Fruit fly (Drosophila melanogaster): ENCODE results near the gene Cpr72Eb.
A peak's percentile ranks its signal among the peaks of the same experiment; 100 is the strongest.

Gene Cpr72Eb

DNA sequence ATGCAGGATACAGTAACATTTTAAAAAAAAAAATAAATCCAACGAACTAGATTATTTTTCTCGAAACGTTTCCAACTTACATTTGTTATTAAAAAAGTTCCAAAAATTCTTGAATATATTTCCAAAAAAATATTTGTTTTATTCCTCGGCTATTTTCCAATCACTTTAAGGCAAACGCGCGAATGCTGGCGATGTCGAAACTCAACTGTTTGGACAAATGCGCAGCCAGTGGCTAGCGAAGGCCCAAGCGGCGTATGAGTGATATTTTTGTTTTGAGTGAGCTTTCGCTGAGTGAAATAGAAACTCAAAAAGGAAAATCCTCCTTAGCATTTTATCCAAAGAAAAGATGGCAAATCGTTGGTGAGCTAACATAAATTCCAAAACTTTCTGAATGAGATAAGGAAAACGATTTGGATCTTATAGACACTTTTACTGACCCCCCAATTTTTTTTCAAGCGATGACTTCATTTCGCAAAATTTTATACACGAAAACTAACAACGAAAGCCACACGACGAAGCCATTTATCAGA lies 5.4 kb upstream of the Cpr72Eb start, which contains the start of gene ringer (continued):
- TF ChIP-seq CG3281 (GFP tag; optimal IDR thresholded peaks at IDR 0.05) (peak; percentile 27), Dbx (GFP tag; IDR thresholded peaks at IDR 0.05) (0 out of 3 replicates have a peak, but pooled peaks have one; percentile 31), Fer1 (GFP tag; optimal IDR thresholded peaks at IDR 0.05) (peak; percentile 14), stwl (tag; optimal IDR thresholded peaks at IDR 0.05) (no peak), gro (GFP tag; optimal IDR thresholded peaks at IDR 0.05) (peak; percentile 29), Hr51 (GFP tag; optimal IDR thresholded peaks at IDR 0.05) (no peak), HHEX (GFP tag; optimal IDR thresholded peaks at IDR 0.05) (peak; percentile 34), ranshi (GFP tag; IDR thresholded peaks at IDR 0.05) (no peak), CG12299 (tag; optimal IDR thresholded peaks at IDR 0.05) (no peak), CG18619 (GFP tag; optimal IDR thresholded peaks at IDR 0.05) (peak; percentile 10), Hmr (GFP tag; optimal IDR thresholded peaks at IDR 0.05) (peak; percentile 48), rib (GFP tag; IDR thresholded peaks at IDR 0.05) (peak; percentile 47; the same call in 1 of the 2 replicates), lab (GFP tag; optimal IDR thresholded peaks at IDR 0.05) (peak; percentile 12), D19A (tag; optimal IDR thresholded peaks at IDR 0.05) (no peak), CG8281 (tag; optimal IDR thresholded peaks at IDR 0.05) (no peak), Oaz (GFP tag; IDR thresholded peaks at IDR 0.05) (no peak), sug (tag; optimal IDR thresholded peaks at IDR 0.05) (peak; percentile 25), CG12659 (GFP tag; optimal IDR thresholded peaks at IDR 0.05) (peak; percentile 8), CG2120 (GFP tag; optimal IDR thresholded peaks at IDR 0.05) (peak; percentile 29), Atf3 (GFP tag; optimal IDR thresholded peaks at IDR 0.05) (no peak), CG13894 (tag; optimal IDR thresholded peaks at IDR 0.05) (no peak), lilli (GFP tag; optimal IDR thresholded peaks at IDR 0.05) (peak; percentile 31), Fer3 (tag; optimal IDR thresholded peaks at IDR 0.05) (peak; percentile 6), PHDP (tag; optimal IDR thresholded peaks at IDR 0.05) (no peak), CG15011 (GFP tag; optimal IDR thresholded peaks at IDR 0.05) (no peak), ftz-f1 (GFP tag; optimal IDR thresholded peaks at IDR 0.05) (peak; percentile 9)

DNA sequence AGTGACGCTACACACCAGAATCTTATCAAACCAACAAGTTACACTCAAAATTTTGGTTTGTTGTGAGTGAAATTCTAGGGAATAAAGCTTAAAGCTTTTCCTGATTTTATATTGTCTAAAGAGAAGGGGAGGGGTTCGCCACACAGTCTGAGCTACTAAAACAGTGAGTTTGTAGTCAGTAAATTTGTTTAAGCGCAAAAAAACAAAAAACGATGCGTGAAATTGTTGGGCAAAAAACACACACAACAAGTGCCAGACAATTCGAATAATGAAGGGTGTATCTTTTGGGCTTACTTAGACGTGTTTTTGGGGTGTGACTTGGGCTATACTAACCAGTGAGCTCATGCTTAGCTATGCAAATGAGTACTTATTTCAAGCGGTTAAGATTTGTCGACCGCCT lies 4.9 kb upstream of the Cpr72Eb start:
- no peak for TF ChIP-seq stc (GFP tag; IDR thresholded peaks at IDR 0.05)
- TF ChIP-seq Med (GFP tag) = peak; percentile 53
- no peak for TF ChIP-seq Aef1 (GFP tag; IDR thresholded peaks at IDR 0.05)
- TF ChIP-seq CG12769 (tag; optimal IDR thresholded peaks at IDR 0.05) = peak; percentile 18
- no peak for TF ChIP-seq CG8290 (GFP tag; optimal IDR thresholded peaks at IDR 0.05)
- peak in 1 of 2 experiments; percentile 7 for TF ChIP-seq CG8290 (tag; optimal IDR thresholded peaks at IDR 0.05)
- TF ChIP-seq sens (GFP tag) = peak; percentile 56
- TF ChIP-seq amos (GFP tag; IDR thresholded peaks at IDR 0.05; ENCODE audit: partially characterized antibody) = peak; percentile 31; the same call in 1 of the 2 replicates
- peak; percentile 2 for TF ChIP-seq CG3281 (GFP tag; optimal IDR thresholded peaks at IDR 0.05)
- peak; percentile 29 for TF ChIP-seq lab (GFP tag; optimal IDR thresholded peaks at IDR 0.05)
- no peak for TF ChIP-seq CG2120 (GFP tag; optimal IDR thresholded peaks at IDR 0.05)
- peak; percentile 26; the same call in 1 of the 2 replicates for TF ChIP-seq Rfx (GFP tag; IDR thresholded peaks at IDR 0.05)
- peak; percentile 88; the same call in 2 of the 3 replicates for TF ChIP-seq z (GFP tag; IDR thresholded peaks at IDR 0.05)

DNA sequence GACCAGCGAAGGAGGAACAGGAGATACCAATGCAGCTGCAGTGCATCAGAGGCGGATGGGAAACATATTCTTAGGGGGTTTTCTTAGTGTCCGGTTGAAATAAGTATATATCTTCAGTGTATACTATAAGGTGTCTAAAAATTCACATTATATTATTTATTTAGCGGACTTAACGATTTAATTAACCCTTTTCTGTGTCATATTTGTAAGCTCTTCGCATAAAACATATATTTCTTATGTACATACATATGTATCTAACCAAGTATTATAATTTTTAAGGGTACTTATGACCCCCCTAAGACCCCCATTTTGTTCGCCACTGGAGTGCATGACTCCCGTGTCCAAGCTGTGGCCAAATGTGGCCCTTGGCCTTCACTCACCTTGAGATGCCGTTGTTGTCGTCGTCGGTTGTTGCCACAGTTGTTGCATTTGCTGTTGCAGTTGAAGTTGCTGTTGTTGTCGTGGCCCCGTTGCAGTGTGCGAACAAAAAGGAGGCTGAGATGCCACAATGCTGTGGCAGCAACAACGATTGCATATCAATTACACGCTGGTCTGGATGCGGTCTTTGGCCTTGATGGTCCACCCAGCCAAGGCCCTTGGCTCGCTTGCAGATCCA lies 3.4 kb upstream of the Cpr72Eb start:
- TF ChIP-seq Nf-YA (GFP tag; IDR thresholded peaks at IDR 0.05) (no peak), CG2199 (GFP tag; IDR thresholded peaks at IDR 0.05) (no peak), CG12659 (GFP tag; optimal IDR thresholded peaks at IDR 0.05) (no peak), hb (GFP tag; IDR thresholded peaks at IDR 0.05; ENCODE audit: partially characterized antibody) (0 out of 3 replicates have a peak, but pooled peaks have one; percentile 28), CG31388 (GFP tag; optimal IDR thresholded peaks at IDR 0.05) (no peak), CG7987 (GFP tag; optimal IDR thresholded peaks at IDR 0.05) (no peak), inv (GFP tag; IDR thresholded peaks at IDR 0.05; ENCODE audit: partially characterized antibody) (no peak), CG17802 (tag; optimal IDR thresholded peaks at IDR 0.05) (no peak), eyg (GFP tag; optimal IDR thresholded peaks at IDR 0.05) (no peak), ro (GFP tag; IDR thresholded peaks at IDR 0.05) (no peak), Med (GFP tag) (peak; percentile 57), CG14014 (GFP tag; IDR thresholded peaks at IDR 0.05) (no peak), emc (GFP tag; optimal IDR thresholded peaks at IDR 0.05) (no peak), Dbx (GFP tag; IDR thresholded peaks at IDR 0.05) (0 out of 3 replicates have a peak, but pooled peaks have one; percentile 12), row (GFP tag; IDR thresholded peaks at IDR 0.05) (no peak)
